Fruit fly (Drosophila melanogaster) whole organism, pupa: Measurements from ENCODE around the gene ebo.

Experiments used
- CG10348 ChIP-seq: fragments of 200-800 bp; sonication (Bioruptor generic); IDR thresholded peaks from 2 replicates; pipeline ENCODE4 v1.3.6; 2022; ENCODE audit warnings: missing biosample characterization, missing genetic modification characterization
- CG8301 ChIP-seq: fragments of 200-800 bp; sonication (Bioruptor generic); optimal IDR thresholded peaks from 2 replicates; lab custom pipeline; 2018; ENCODE audit warnings: missing biosample characterization, mild to moderate bottlenecking, missing genetic modification characterization

- TF ChIP-seq CG8301 = no peak
- TF ChIP-seq CG10348 (GFP tag; lab: Robert Waterston, UW) = no peak
These were observed 21.0 kb upstream of the ebo start for dm6 chrX:497425-497824.
